Fruit fly (Drosophila melanogaster): ENCODE measurements around the gene Naa60.

Gene Naa60

dm6 chr3L:9713383-9713827 lies 13.3 kb upstream of the Naa60 start, which contains the start of gene SH3PX1:
TSS of gene SH3PX1 (minus strand) at chr3L:9713827.
- TF ChIP-seq wor (GFP tag; IDR thresholded peaks at IDR 0.05) (no peak), her (GFP tag; optimal IDR thresholded peaks at IDR 0.05) (peak; percentile 11), HHEX (GFP tag; optimal IDR thresholded peaks at IDR 0.05) (no peak), CG17361 (GFP tag; IDR thresholded peaks at IDR 0.05) (no peak), shn (GFP tag; optimal IDR thresholded peaks at IDR 0.05) (no peak), sug (tag; optimal IDR thresholded peaks at IDR 0.05) (no peak), CG8089 (GFP tag; optimal IDR thresholded peaks at IDR 0.05) (no peak), Med (GFP tag) (peak; percentile 86), crol (GFP tag; IDR thresholded peaks at IDR 0.05) (0 out of 2 replicates have a peak, but pooled peaks have one; percentile 47), CG1233 (GFP tag; optimal IDR thresholded peaks at IDR 0.05) (no peak), Poxn (GFP tag; IDR thresholded peaks at IDR 0.05) (no peak), MBD-R2 (GFP tag; IDR thresholded peaks at IDR 0.05) (peak; percentile 41), HmgZ (tag; optimal IDR thresholded peaks at IDR 0.05) (no peak), pzg (GFP tag; optimal IDR thresholded peaks at IDR 0.05) (peak; percentile 32), CG5953 (GFP tag; IDR thresholded peaks at IDR 0.05) (no peak), CG4360 (GFP tag; IDR thresholded peaks at IDR 0.05) (0 out of 2 replicates have a peak, but pooled peaks have one; percentile 12), Sin3A (optimal IDR thresholded peaks at IDR 0.05) (no peak), CG2678 (tag; optimal IDR thresholded peaks at IDR 0.05) (no peak), Jarid2 (GFP tag; optimal IDR thresholded peaks at IDR 0.05) (peak; percentile 38), CG9727 (GFP tag; optimal IDR thresholded peaks at IDR 0.05) (no peak), ato (GFP tag; IDR thresholded peaks at IDR 0.05; ENCODE audit: partially characterized antibody) (no peak), hbn (GFP tag; IDR thresholded peaks at IDR 0.05; ENCODE audit: partially characterized antibody) (0 out of 2 replicates have a peak, but pooled peaks have one; percentile 26), NfI (GFP tag; optimal IDR thresholded peaks at IDR 0.05) (no peak), CG3407 (GFP tag; optimal IDR thresholded peaks at IDR 0.05) (no peak), HmgD (GFP tag; optimal IDR thresholded peaks at IDR 0.05) (peak; percentile 1), CG17829 (tag; optimal IDR thresholded peaks at IDR 0.05) (no peak), Max (GFP tag; optimal IDR thresholded peaks at IDR 0.05) (no peak), CG8388 (GFP tag; optimal IDR thresholded peaks at IDR 0.05) (no peak), Bgb (GFP tag; IDR thresholded peaks at IDR 0.05; ENCODE audit: partially characterized antibody) (peak; percentile 51; the same call in 1 of the 2 replicates), Tbp (GFP tag; optimal IDR thresholded peaks at IDR 0.05) (no peak), pros (GFP tag; optimal IDR thresholded peaks at IDR 0.05) (no peak), MESR4 (GFP tag; optimal IDR thresholded peaks at IDR 0.05) (peak; percentile 97), Dref (GFP tag; IDR thresholded peaks at IDR 0.05) (peak; percentile 39; the same call in 1 of the 2 replicates), D (optimal IDR thresholded peaks at IDR 0.05) (peak; percentile 6), D (GFP tag; optimal IDR thresholded peaks at IDR 0.05) (no peak), CG4617 (GFP tag; optimal IDR thresholded peaks at IDR 0.05; ENCODE audit: borderline replicate concordance) (peak; percentile 48), CG32767 (GFP tag; IDR thresholded peaks at IDR 0.05) (no peak), C15 (GFP tag; IDR thresholded peaks at IDR 0.05) (no peak), Opbp (GFP tag; IDR thresholded peaks at IDR 0.05; ENCODE audit: partially characterized antibody) (0 out of 3 replicates have a peak, but pooled peaks have one; percentile 23), tna (GFP tag; IDR thresholded peaks at IDR 0.05; ENCODE audit: partially characterized antibody) (0 out of 2 replicates have a peak, but pooled peaks have one; percentile 36), amos (GFP tag; IDR thresholded peaks at IDR 0.05; ENCODE audit: partially characterized antibody) (peak; percentile 13; the same call in 1 of the 2 replicates), dmrt99B (tag; optimal IDR thresholded peaks at IDR 0.05) (no peak), Dad (GFP tag; optimal IDR thresholded peaks at IDR 0.05) (no peak), slp2 (GFP tag; optimal IDR thresholded peaks at IDR 0.05) (no peak), sc (optimal IDR thresholded peaks at IDR 0.05) (no peak), sc (GFP tag; optimal IDR thresholded peaks at IDR 0.05) (no peak), hb (GFP tag; IDR thresholded peaks at IDR 0.05; ENCODE audit: partially characterized antibody) (no peak), bowl (GFP tag; IDR thresholded peaks at IDR 0.05) (no peak), sens (GFP tag) (peak; percentile 63)
